Fruit fly (Drosophila melanogaster) whole organism, adult: ENCODE measurements around the gene CG15547.

Source experiments
- CG11617 ChIP-seq: fragments of 200-800 bp; sonication (Bioruptor generic); optimal IDR thresholded peaks from 2 replicates; lab custom pipeline; 2017; ENCODE audit warnings: mild to moderate bottlenecking, missing biosample characterization, missing genetic modification reagents, missing genetic modification characterization
- CG12768 ChIP-seq: fragments of 200-800 bp; sonication (Bioruptor generic); optimal IDR thresholded peaks from 2 replicates; lab custom pipeline; 2017; ENCODE audit warnings: missing biosample characterization, missing genetic modification characterization, mild to moderate bottlenecking, moderate library complexity, missing genetic modification reagents
- CG14711 ChIP-seq: fragments of 200-800 bp; sonication (Bioruptor generic); optimal IDR thresholded peaks from 2 replicates; lab custom pipeline; 2018; ENCODE audit warnings: missing biosample characterization, mild to moderate bottlenecking, missing genetic modification characterization, moderate library complexity
- CG1620 ChIP-seq: fragments of 200-800 bp; sonication (Bioruptor generic); optimal IDR thresholded peaks from 2 replicates; lab custom pipeline; 2016; ENCODE audit warnings: missing biosample characterization, missing genetic modification characterization
- CG33017 ChIP-seq: fragments of 200-800 bp; sonication (Bioruptor generic); optimal IDR thresholded peaks from 2 replicates; lab custom pipeline; 2018; ENCODE audit warnings: missing biosample characterization, mild to moderate bottlenecking, missing genetic modification characterization, moderate library complexity
- CG5204 ChIP-seq: fragments of 200-800 bp; sonication (Bioruptor generic); optimal IDR thresholded peaks from 2 replicates; lab custom pipeline; 2016; ENCODE audit warnings: missing biosample characterization, missing genetic modification characterization
- CG7045 ChIP-seq: fragments of 200-800 bp; sonication (Bioruptor generic); optimal IDR thresholded peaks from 2 replicates; lab custom pipeline; 2017; ENCODE audit warnings: missing biosample characterization, mild to moderate bottlenecking, missing genetic modification characterization
- CG7101 ChIP-seq: fragments of 200-800 bp; sonication (Bioruptor generic); optimal IDR thresholded peaks from 2 replicates; lab custom pipeline; 2018; ENCODE audit warnings: missing biosample characterization, mild to moderate bottlenecking, missing genetic modification characterization, moderate library complexity
- Clk ChIP-seq: fragments of 200-800 bp; sonication (Bioruptor generic); optimal IDR thresholded peaks from 2 replicates; lab custom pipeline; 2017; ENCODE audit warnings: missing biosample characterization, missing genetic modification characterization
- Crg-1 ChIP-seq: fragments of 200-800 bp; sonication (Bioruptor generic); optimal IDR thresholded peaks from 2 replicates; lab custom pipeline; 2016; ENCODE audit warnings: missing biosample characterization, missing genetic modification characterization
- Hr96 ChIP-seq: fragments of 200-800 bp; sonication (Bioruptor generic); optimal IDR thresholded peaks from 2 replicates; lab custom pipeline; 2016; ENCODE audit warnings: missing biosample characterization, missing genetic modification characterization
- Mnt ChIP-seq: fragments of 200-800 bp; sonication (Bioruptor generic); optimal IDR thresholded peaks from 2 replicates; lab custom pipeline; 2016; ENCODE audit warnings: missing biosample characterization, mild to moderate bottlenecking, missing genetic modification characterization
- bab1 ChIP-seq: fragments of 200-800 bp; sonication (Bioruptor generic); optimal IDR thresholded peaks from 3 replicates; lab custom pipeline; 2019; ENCODE audit warnings: missing biosample characterization, mild to moderate bottlenecking, missing genetic modification characterization, moderate library complexity
- cic ChIP-seq: fragments of 200-800 bp; sonication (Bioruptor generic); optimal IDR thresholded peaks from 2 replicates; lab custom pipeline; 2017; ENCODE audit warnings: missing biosample characterization, mild to moderate bottlenecking, missing genetic modification characterization, moderate library complexity
- cnc ChIP-seq, 2 experiments: fragments of >200 bp; optimal IDR thresholded peaks; 2 replicates each; lab custom pipeline; 2017
- kay ChIP-seq: fragments of 200-800 bp; sonication (Bioruptor generic); peaks from one replicate; lab custom pipeline; 2016; ENCODE audit warnings: missing biosample characterization, missing genetic modification characterization, borderline replicate concordance
- ovo ChIP-seq: fragments of 200-800 bp; sonication (Bioruptor generic); optimal IDR thresholded peaks from 2 replicates; lab custom pipeline; 2016; ENCODE audit warnings: missing biosample characterization, missing genetic modification characterization
- pad ChIP-seq: fragments of 200-800 bp; sonication (Bioruptor generic); optimal IDR thresholded peaks from 3 replicates; lab custom pipeline; 2017; ENCODE audit warnings: missing biosample characterization, missing genetic modification characterization, mild to moderate bottlenecking, moderate library complexity, missing genetic modification reagents
- tj ChIP-seq: fragments of 200-800 bp; sonication (Bioruptor generic); optimal IDR thresholded peaks from 3 replicates; lab custom pipeline; 2017; ENCODE audit warnings: missing biosample characterization, mild to moderate bottlenecking, missing genetic modification characterization, moderate library complexity
- toe ChIP-seq: fragments of 200-800 bp; sonication (Bioruptor generic); optimal IDR thresholded peaks from 2 replicates; lab custom pipeline; 2016; ENCODE audit warnings: missing biosample characterization, missing genetic modification characterization

CG15547 gene

dm6 chr3R:30864465-30864864 lies 18.8 kb downstream of the CG15547 start:
- TF ChIP-seq Clk (GFP tag; lab: Kevin White, UChicago) (no peak), CG33017 (tag; lab: Kevin White, UChicago) (no peak), bab1 (GFP tag; lab: Kevin White, UChicago) (no peak), CG7045 (GFP tag; lab: Kevin White, UChicago) (no peak), Hr96 (GFP tag; lab: Kevin White, UChicago) (no peak), toe (GFP tag; lab: Kevin White, UChicago) (no peak), CG14711 (tag; lab: Kevin White, UChicago) (no peak), CG5204 (GFP tag; lab: Kevin White, UChicago) (no peak), tj (GFP tag; lab: Kevin White, UChicago) (no peak), Mnt (no peak)

DNA sequence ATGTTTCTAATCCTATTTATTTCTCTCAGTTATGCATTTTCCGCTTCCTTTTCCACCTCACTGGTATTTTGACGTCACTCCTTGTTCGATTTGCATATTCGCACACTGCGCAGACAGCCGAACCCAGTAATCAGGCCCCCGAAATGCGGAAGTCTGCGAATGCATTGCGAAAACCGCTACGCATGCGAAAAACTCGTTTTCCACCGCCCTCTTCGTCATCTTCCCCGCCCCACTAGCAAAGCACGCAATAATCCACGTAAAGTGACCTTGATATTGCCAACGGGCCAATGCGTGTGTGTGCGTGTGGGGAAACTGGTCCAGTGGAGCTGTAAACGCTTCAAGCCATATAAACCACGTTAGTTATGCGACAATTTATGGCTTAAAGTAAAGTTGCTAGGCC lies 19.3 kb downstream of the CG15547 start:
- TF ChIP-seq CG12768 = no peak
- TF ChIP-seq kay = no peak
- no peak for TF ChIP-seq CG11617 (GFP tag; lab: Kevin White, UChicago)
- TF ChIP-seq CG5204 (GFP tag; lab: Kevin White, UChicago) = no peak

dm6 chr3R:30862471-30862870 lies 20.8 kb downstream of the CG15547 start:
- TF ChIP-seq tj (GFP tag; lab: Kevin White, UChicago) = no peak
- TF ChIP-seq CG5204 (GFP tag; lab: Kevin White, UChicago) = no peak
- no peak for TF ChIP-seq pad
- TF ChIP-seq CG11617 (GFP tag; lab: Kevin White, UChicago) = no peak
- TF ChIP-seq kay = no peak
- no peak for TF ChIP-seq cnc (optimal IDR thresholded peaks at IDR 0.05; lab: Kevin White, UChicago)
- TF ChIP-seq CG12768 = no peak
- no peak for TF ChIP-seq bab1 (GFP tag; lab: Kevin White, UChicago)
- no peak for TF ChIP-seq Hr96 (GFP tag; lab: Kevin White, UChicago)
- no peak for TF ChIP-seq ovo (GFP tag; lab: Kevin White, UChicago)

dm6 chr3R:30860561-30860928 lies 22.8 kb downstream of the CG15547 start:
- TF ChIP-seq CG11617 (GFP tag; lab: Kevin White, UChicago) (no peak), pad (no peak), kay (no peak), Mnt (no peak), CG7045 (GFP tag; lab: Kevin White, UChicago) (no peak), toe (GFP tag; lab: Kevin White, UChicago) (no peak), CG1620 (GFP tag; lab: Kevin White, UChicago) (no peak), CG7101 (no peak), cnc (optimal IDR thresholded peaks at IDR 0.05; lab: Kevin White, UChicago) (no peak), CG14711 (tag; lab: Kevin White, UChicago) (no peak), CG33017 (tag; lab: Kevin White, UChicago) (no peak), bab1 (GFP tag; lab: Kevin White, UChicago) (no peak), Crg-1 (GFP tag; lab: Kevin White, UChicago) (no peak), CG5204 (GFP tag; lab: Kevin White, UChicago) (no peak), ovo (GFP tag; lab: Kevin White, UChicago) (no peak), Clk (GFP tag; lab: Kevin White, UChicago) (no peak), tj (GFP tag; lab: Kevin White, UChicago) (no peak)

DNA sequence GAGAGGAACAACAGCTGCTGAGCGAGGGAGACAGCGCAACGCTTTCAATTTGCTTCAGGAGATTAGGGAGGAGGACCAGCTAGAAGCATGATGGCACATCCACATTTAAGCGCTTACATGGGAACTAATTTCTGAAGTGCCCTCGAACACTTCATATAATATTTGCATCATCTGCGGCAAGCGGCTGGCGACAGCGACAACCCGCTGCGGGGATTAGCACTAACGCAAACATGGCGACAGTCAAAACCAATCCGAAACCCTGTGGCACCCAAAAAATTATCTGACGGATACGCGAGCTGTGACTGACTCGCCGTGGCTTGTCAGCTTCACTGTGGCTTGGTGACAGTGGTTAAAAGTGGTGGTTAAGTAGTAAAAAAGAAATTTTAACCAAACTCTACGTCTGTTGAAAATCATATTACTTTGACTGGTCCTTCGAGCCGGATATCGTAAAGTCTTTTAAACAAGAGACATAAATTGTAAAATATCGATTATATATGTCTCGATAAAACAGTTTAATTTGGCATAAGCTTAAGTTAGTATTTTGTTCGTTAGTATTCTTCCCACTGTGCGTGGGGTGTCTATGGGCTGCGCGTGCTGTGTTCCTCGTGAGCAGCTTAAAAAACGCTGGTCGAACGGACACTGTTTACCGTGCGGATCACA lies 23.3 kb downstream of the CG15547 start:
- TF ChIP-seq Crg-1 (GFP tag; lab: Kevin White, UChicago) (no peak), Mnt (no peak), ovo (GFP tag; lab: Kevin White, UChicago) (no peak), CG5204 (GFP tag; lab: Kevin White, UChicago) (no peak)

DNA sequence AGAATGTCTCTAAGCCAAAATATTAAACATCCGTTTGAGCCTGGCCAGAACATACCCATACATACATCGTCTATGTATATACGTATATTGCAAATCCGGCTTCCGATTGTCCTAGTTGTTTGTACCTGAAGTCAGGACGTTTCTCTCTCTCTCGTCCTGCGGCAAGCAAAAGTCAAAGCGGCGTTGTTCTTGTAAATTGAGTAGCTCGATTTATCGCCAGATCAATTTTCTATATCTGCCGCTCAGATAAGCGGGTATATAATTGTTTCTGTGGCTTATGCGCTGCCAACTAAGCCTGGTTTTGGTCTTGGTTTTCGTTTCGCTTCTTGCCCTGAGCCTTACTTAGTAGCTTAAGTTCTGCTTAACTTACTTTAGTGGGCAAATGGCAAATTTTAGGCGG lies 26.7 kb downstream of the CG15547 start:
- TF ChIP-seq Mnt = no peak
- no peak for TF ChIP-seq CG14711 (tag; lab: Kevin White, UChicago)
- no peak for TF ChIP-seq Hr96 (GFP tag; lab: Kevin White, UChicago)
- TF ChIP-seq kay = no peak
- no peak for TF ChIP-seq CG7045 (GFP tag; lab: Kevin White, UChicago)
- no peak for TF ChIP-seq tj (GFP tag; lab: Kevin White, UChicago)
- TF ChIP-seq CG7101 = no peak

- no peak for TF ChIP-seq kay
- TF ChIP-seq CG14711 (tag; lab: Kevin White, UChicago) = no peak
- TF ChIP-seq pad = no peak
- no peak for TF ChIP-seq CG33017 (tag; lab: Kevin White, UChicago)
- no peak for TF ChIP-seq CG5204 (GFP tag; lab: Kevin White, UChicago)
- TF ChIP-seq Hr96 (GFP tag; lab: Kevin White, UChicago) = no peak
- no peak for TF ChIP-seq CG1620 (GFP tag; lab: Kevin White, UChicago)
- no peak for TF ChIP-seq toe (GFP tag; lab: Kevin White, UChicago)
- TF ChIP-seq CG7045 (GFP tag; lab: Kevin White, UChicago) = no peak
- TF ChIP-seq CG11617 (GFP tag; lab: Kevin White, UChicago) = no peak
- no peak for TF ChIP-seq Crg-1 (GFP tag; lab: Kevin White, UChicago)
- TF ChIP-seq ovo (GFP tag; lab: Kevin White, UChicago) = no peak
- no peak for TF ChIP-seq CG12768
- no peak for TF ChIP-seq cic (GFP tag; lab: Kevin White, UChicago)
- TF ChIP-seq CG7101 = no peak
- TF ChIP-seq Mnt = no peak
- no peak for TF ChIP-seq Clk (GFP tag; lab: Kevin White, UChicago)
- no peak for TF ChIP-seq cnc (optimal IDR thresholded peaks at IDR 0.05; lab: Kevin White, UChicago)
- TF ChIP-seq bab1 (GFP tag; lab: Kevin White, UChicago) = no peak
- TF ChIP-seq tj (GFP tag; lab: Kevin White, UChicago) = no peak
These were observed 28.1 kb downstream of the CG15547 start for dm6 chr3R:30855176-30855575.
